Fruit fly (Drosophila melanogaster) whole organism, larva: Measurements from ENCODE around the gene CG1105.

Experiments
- noc ChIP-seq: fragments of 200-800 bp; sonication (Bioruptor generic); optimal IDR thresholded peaks from 3 replicates; lab custom pipeline; 2019; ENCODE audit warnings: missing biosample characterization, mild to moderate bottlenecking, missing genetic modification characterization, moderate library complexity

Gene CG1105

DNA sequence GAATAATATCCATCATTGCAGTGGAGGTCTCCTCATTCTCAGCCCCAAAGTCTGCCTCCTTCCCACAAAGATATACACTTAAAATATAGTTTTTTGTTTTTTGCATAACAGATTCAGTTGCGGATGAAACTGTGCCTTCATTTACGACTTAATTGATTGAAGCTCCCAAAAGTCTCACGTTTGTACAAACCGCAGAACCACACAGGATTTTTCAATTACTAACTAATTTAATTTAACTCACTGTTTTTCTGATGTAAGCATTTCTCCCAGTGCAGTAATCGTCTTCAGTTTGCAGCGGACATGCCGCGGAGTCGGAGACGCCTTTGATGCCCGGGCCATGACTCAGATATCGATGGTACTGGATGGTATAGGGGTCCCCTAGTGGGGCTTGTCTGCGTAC is 42.4 kb downstream of the CG1105 start:
- TF ChIP-seq noc (tag; lab: Kevin White, UChicago) = no peak
